Worm (Caenorhabditis elegans): ENCODE measurements around the gene nep-9.

ce11 chrII:3445285-3445806, 46.2 kb upstream of the nep-9 start, which contains the start of the genes C16C8.5 and C16C8.16:
- no peak for TF ChIP-seq ref-1 (GFP tag; conservative IDR thresholded peaks at IDR 0.05)
- TF ChIP-seq ztf-23 (GFP tag; IDR thresholded peaks at IDR 0.05), result no peak
- no peak for TF ChIP-seq flt-1 (GFP tag; IDR thresholded peaks at IDR 0.05)
- TF ChIP-seq med-1 (GFP tag; optimal IDR thresholded peaks at IDR 0.05; ENCODE audit: insufficient read depth), result no peak

All from whole organism, midembryonic.